Fruit fly (Drosophila melanogaster) whole organism, pupa: ENCODE data around the gene Fitm.

Experiments used
- CG10348 ChIP-seq: fragments of 200-800 bp; sonication (Bioruptor generic); IDR thresholded peaks from 2 replicates; pipeline ENCODE4 v1.3.6; 2022; ENCODE audit warnings: missing biosample characterization, missing genetic modification characterization
- CG12605 ChIP-seq: fragments of 200-800 bp; sonication (Bioruptor generic); IDR thresholded peaks from 2 replicates; pipeline ENCODE4 v1.3.6; 2022; ENCODE audit warnings: missing biosample characterization, missing genetic modification characterization
- CG13204 ChIP-seq: fragments of 200-800 bp; sonication (Bioruptor generic); optimal IDR thresholded peaks from 2 replicates; lab custom pipeline; 2018; ENCODE audit warnings: missing biosample characterization, mild to moderate bottlenecking, missing genetic modification characterization, moderate library complexity
- CG14655 ChIP-seq: fragments of 200-800 bp; sonication (Bioruptor generic); optimal IDR thresholded peaks from 3 replicates; lab custom pipeline; 2017; ENCODE audit warnings: mild to moderate bottlenecking, missing biosample characterization, missing genetic modification reagents, missing genetic modification characterization
- CG15710 ChIP-seq: fragments of 200-800 bp; sonication (Bioruptor generic); optimal IDR thresholded peaks from 2 replicates; lab custom pipeline; 2018; ENCODE audit warnings: missing biosample characterization, mild to moderate bottlenecking, missing genetic modification characterization, moderate library complexity
- CG17806 ChIP-seq: fragments of 200-800 bp; sonication (Bioruptor generic); optimal IDR thresholded peaks from 2 replicates; lab custom pipeline; 2018; ENCODE audit warnings: missing biosample characterization, mild to moderate bottlenecking, missing genetic modification characterization, moderate library complexity
- CG32121 ChIP-seq: fragments of 200-800 bp; sonication (Bioruptor generic); IDR thresholded peaks from 2 replicates; pipeline ENCODE4 v1.3.6; 2022; ENCODE audit warnings: missing biosample characterization, missing genetic modification characterization
- CG34367 ChIP-seq: fragments of 200-800 bp; sonication (Bioruptor generic); optimal IDR thresholded peaks from 2 replicates; lab custom pipeline; 2018; ENCODE audit warnings: missing biosample characterization, mild to moderate bottlenecking, missing genetic modification characterization
- CG4496 ChIP-seq: fragments of 200-800 bp; sonication (Bioruptor generic); IDR thresholded peaks from 3 replicates; pipeline ENCODE4 v1.3.6; 2022; ENCODE audit warnings: missing biosample characterization, missing genetic modification characterization
- CG8159 ChIP-seq: fragments of 200-800 bp; sonication (Bioruptor generic); optimal IDR thresholded peaks from 3 replicates; lab custom pipeline; 2018; ENCODE audit warnings: missing biosample characterization, mild to moderate bottlenecking, missing genetic modification characterization, moderate library complexity
- CG8301 ChIP-seq: fragments of 200-800 bp; sonication (Bioruptor generic); optimal IDR thresholded peaks from 2 replicates; lab custom pipeline; 2018; ENCODE audit warnings: missing biosample characterization, mild to moderate bottlenecking, missing genetic modification characterization
- CG9948 ChIP-seq: fragments of 200-800 bp; sonication (Bioruptor generic); optimal IDR thresholded peaks from 2 replicates; lab custom pipeline; 2018; ENCODE audit warnings: missing biosample characterization, mild to moderate bottlenecking, missing genetic modification characterization, moderate library complexity
- D1 ChIP-seq: fragments of 200-800 bp; sonication (Bioruptor generic); optimal IDR thresholded peaks from 2 replicates; lab custom pipeline; 2018; ENCODE audit warnings: missing biosample characterization, mild to moderate bottlenecking, missing genetic modification characterization, moderate library complexity
- EcR ChIP-seq: fragments of 200-800 bp; sonication (Bioruptor generic); optimal IDR thresholded peaks from 3 replicates; lab custom pipeline; 2019; ENCODE audit warnings: missing biosample characterization, missing genetic modification characterization, mild to moderate bottlenecking, moderate library complexity, missing genetic modification reagents
- Ets98B ChIP-seq: fragments of 200-800 bp; sonication (Bioruptor generic); IDR thresholded peaks from 2 replicates; pipeline ENCODE4 v1.3.6; 2022; ENCODE audit warnings: missing biosample characterization, missing genetic modification characterization
- Pif1A ChIP-seq: fragments of 200-800 bp; sonication (Bioruptor generic); optimal IDR thresholded peaks from 3 replicates; lab custom pipeline; 2016; ENCODE audit warnings: missing biosample characterization, missing genetic modification characterization
- Pif1B ChIP-seq: fragments of 200-800 bp; sonication (Bioruptor generic); optimal IDR thresholded peaks from 3 replicates; lab custom pipeline; 2016; ENCODE audit warnings: missing biosample characterization, missing genetic modification characterization
- Snoo ChIP-seq: fragments of 200-800 bp; sonication (Bioruptor generic); optimal IDR thresholded peaks from 3 replicates; lab custom pipeline; 2017; ENCODE audit warnings: missing biosample characterization, mild to moderate bottlenecking, missing genetic modification characterization, inconsistent platforms
- fd96Ca ChIP-seq: fragments of 200-800 bp; sonication (Bioruptor generic); IDR thresholded peaks from 3 replicates; pipeline ENCODE4 v1.3.6; 2022; ENCODE audit warnings: missing biosample characterization, missing genetic modification characterization
- gl ChIP-seq: fragments of 200-800 bp; sonication (Bioruptor generic); optimal IDR thresholded peaks from 2 replicates; lab custom pipeline; 2018; ENCODE audit warnings: missing biosample characterization, mild to moderate bottlenecking, missing genetic modification characterization
- rn ChIP-seq: fragments of 200-800 bp; sonication (Bioruptor generic); IDR thresholded peaks from 2 replicates; pipeline ENCODE4 v1.3.6; 2022; ENCODE audit warnings: missing biosample characterization, missing genetic modification characterization

Gene Fitm

dm6 chr3L:5145814-5146244 lies at the start of gene Fitm, which contains the start of gene AlaRS-m:
Gene Fitm (minus strand): TSS chr3L:5146063.
Gene AlaRS-m (plus strand): TSS chr3L:5146098.
- TF ChIP-seq D1 (tag; lab: Kevin White, UChicago) = no peak
- no peak for TF ChIP-seq CG14655 (GFP tag; lab: Kevin White, UChicago)

- TF ChIP-seq D1 (tag; lab: Kevin White, UChicago) (peak; percentile 2), CG12605 (GFP tag; lab: Robert Waterston, UW) (0 out of 2 replicates have a peak, but pooled peaks have one; percentile 8), Pif1A (peak; percentile 24), CG14655 (GFP tag; lab: Kevin White, UChicago) (peak; percentile 76), CG32121 (no peak), CG4496 (GFP tag; lab: Robert Waterston, UW) (peak; percentile 76), CG9948 (peak; percentile 57), EcR (GFP tag; lab: Kevin White, UChicago) (no peak), CG17806 (peak; percentile 63), gl (no peak), CG34367 (peak; percentile 21), CG8301 (tag; lab: Kevin White, UChicago) (peak; percentile 71), CG15710 (peak; percentile 43), CG10348 (GFP tag; lab: Robert Waterston, UW) (no peak), fd96Ca (0 out of 3 replicates have a peak, but pooled peaks have one; percentile 14), Snoo (tag; lab: Kevin White, UChicago) (no peak), Ets98B (GFP tag; lab: Robert Waterston, UW) (peak; percentile 26; the same call in 1 of the 2 replicates), CG13204 (GFP tag; lab: Kevin White, UChicago) (no peak), rn (no peak), CG8159 (tag; lab: Kevin White, UChicago) (peak; percentile 55), Pif1B (GFP tag; lab: Kevin White, UChicago) (peak; percentile 9)
Observed at dm6 chr3L:5188402-5188801, 42.5 kb upstream of the Fitm start.

- peak; percentile 10 for TF ChIP-seq Pif1B (GFP tag; lab: Kevin White, UChicago)
- TF ChIP-seq CG8159 (tag; lab: Kevin White, UChicago) = peak; percentile 60
- no peak for TF ChIP-seq EcR (GFP tag; lab: Kevin White, UChicago)
- peak; percentile 46; the same call in 1 of the 2 replicates for TF ChIP-seq CG12605 (GFP tag; lab: Robert Waterston, UW)
- TF ChIP-seq Snoo (tag; lab: Kevin White, UChicago) = no peak
- TF ChIP-seq CG17806 = peak; percentile 74
- TF ChIP-seq CG10348 (GFP tag; lab: Robert Waterston, UW) = no peak
- TF ChIP-seq CG15710 = peak; percentile 49
- no peak for TF ChIP-seq fd96Ca
- peak; percentile 74 for TF ChIP-seq CG8301 (tag; lab: Kevin White, UChicago)
- TF ChIP-seq CG9948 = peak; percentile 60
- TF ChIP-seq gl = no peak
- peak; percentile 61 for TF ChIP-seq CG14655 (GFP tag; lab: Kevin White, UChicago)
- TF ChIP-seq Ets98B (GFP tag; lab: Robert Waterston, UW) = peak; percentile 74
- peak; percentile 84 for TF ChIP-seq CG4496 (GFP tag; lab: Robert Waterston, UW)
- peak; percentile 44; the same call in 1 of the 2 replicates for TF ChIP-seq CG32121
- no peak for TF ChIP-seq D1 (tag; lab: Kevin White, UChicago)
- TF ChIP-seq Pif1A = peak; percentile 32
- peak; percentile 49 for TF ChIP-seq CG34367
- peak; percentile 48; the same call in 1 of the 2 replicates for TF ChIP-seq rn
- TF ChIP-seq CG13204 (GFP tag; lab: Kevin White, UChicago) = no peak
Observed at dm6 chr3L:5187572-5187934, 41.7 kb upstream of the Fitm start.

- TF ChIP-seq Snoo (tag; lab: Kevin White, UChicago) (peak; percentile 75), CG12605 (GFP tag; lab: Robert Waterston, UW) (peak; percentile 88), CG8159 (tag; lab: Kevin White, UChicago) (peak; percentile 88), CG34367 (peak; percentile 87), CG10348 (GFP tag; lab: Robert Waterston, UW) (peak; percentile 73), CG8301 (tag; lab: Kevin White, UChicago) (peak; percentile 97), Ets98B (GFP tag; lab: Robert Waterston, UW) (peak; percentile 94), CG9948 (peak; percentile 91), Pif1A (peak; percentile 92), gl (peak; percentile 74), CG13204 (GFP tag; lab: Kevin White, UChicago) (peak; percentile 52), Pif1B (GFP tag; lab: Kevin White, UChicago) (peak; percentile 82), CG15710 (peak; percentile 84), CG14655 (GFP tag; lab: Kevin White, UChicago) (peak; percentile 96), D1 (tag; lab: Kevin White, UChicago) (no peak), CG17806 (peak; percentile 88), fd96Ca (peak; percentile 95), CG32121 (peak; percentile 93), CG4496 (GFP tag; lab: Robert Waterston, UW) (peak; percentile 96), EcR (GFP tag; lab: Kevin White, UChicago) (no peak), rn (peak; percentile 83)
- TF ChIP-seq, all 21 proteins: peak for 19
Observed at dm6 chr3L:5186807-5187571, 41.1 kb upstream of the Fitm start.

dm6 chr3L:5184860-5185639 lies 39.2 kb upstream of the Fitm start:
- TF ChIP-seq fd96Ca = 0 out of 3 replicates have a peak, but pooled peaks have one; percentile 39
- TF ChIP-seq D1 (tag; lab: Kevin White, UChicago) = no peak
- no peak for TF ChIP-seq rn
- no peak for TF ChIP-seq CG10348 (GFP tag; lab: Robert Waterston, UW)
- TF ChIP-seq CG9948 = no peak
- no peak for TF ChIP-seq CG34367
- no peak for TF ChIP-seq CG17806
- TF ChIP-seq gl = no peak
- TF ChIP-seq CG8301 (tag; lab: Kevin White, UChicago) = no peak
- no peak for TF ChIP-seq Snoo (tag; lab: Kevin White, UChicago)
- TF ChIP-seq Ets98B (GFP tag; lab: Robert Waterston, UW) = peak; percentile 40; the same call in 1 of the 2 replicates
- no peak for TF ChIP-seq CG13204 (GFP tag; lab: Kevin White, UChicago)
- no peak for TF ChIP-seq Pif1A
- TF ChIP-seq CG32121 = 0 out of 2 replicates have a peak, but pooled peaks have one; percentile 8
- no peak for TF ChIP-seq EcR (GFP tag; lab: Kevin White, UChicago)
- peak; percentile 50; the same call in 1 of the 3 replicates for TF ChIP-seq CG4496 (GFP tag; lab: Robert Waterston, UW)
- no peak for TF ChIP-seq CG8159 (tag; lab: Kevin White, UChicago)
- no peak for TF ChIP-seq CG15710
- 0 out of 2 replicates have a peak, but pooled peaks have one; percentile 8 for TF ChIP-seq CG12605 (GFP tag; lab: Robert Waterston, UW)
- peak; percentile 5 for TF ChIP-seq Pif1B (GFP tag; lab: Kevin White, UChicago)
- peak; percentile 17 for TF ChIP-seq CG14655 (GFP tag; lab: Kevin White, UChicago)
